Worm (Caenorhabditis elegans) whole organism, late embryonic: ENCODE results near the gene fbxa-39.

Source experiments
- Y22D7AL.16 ChIP-seq: sonication (generic microtip); optimal IDR thresholded peaks from 2 replicates; lab custom pipeline; 2016; ENCODE audit warnings: missing genetic modification characterization, missing compliant biosample characterization
- syd-9 ChIP-seq: sonication (generic microtip); optimal IDR thresholded peaks from 2 replicates; lab custom pipeline; 2016; ENCODE audit warnings: mild to moderate bottlenecking, missing genetic modification characterization, moderate library complexity, missing compliant biosample characterization

- TF ChIP-seq syd-9 (tag; lab: Kevin White, UChicago) (no peak), Y22D7AL.16 (tag; lab: Kevin White, UChicago) (no peak)
These were observed 39.4 kb upstream of the fbxa-39 start for ce11 chrIII:2233399-2233798.
